Worm (Caenorhabditis elegans) whole organism, L3 larva: Measurements from ENCODE around the gene F55C9.15.

Experiments used
- daf-12 ChIP-seq: fragments of 150-350 bp; optimal IDR thresholded peaks from 2 replicates; lab custom pipeline; 2014; ENCODE audit warnings: missing biosample characterization, missing genetic modification reagents, missing genetic modification characterization
- egl-27 ChIP-seq: sonication (generic microtip); optimal IDR thresholded peaks from 4 replicates; lab custom pipeline; 2017; ENCODE audit warnings: missing biosample characterization, missing genetic modification reagents, missing genetic modification characterization
- fos-1 ChIP-seq: fragments of 150-350 bp; optimal IDR thresholded peaks from 2 replicates; lab custom pipeline; 2014; ENCODE audit warnings: missing biosample characterization, missing genetic modification characterization
- nhr-28 ChIP-seq: fragments of 150-350 bp; optimal IDR thresholded peaks from 2 replicates; lab custom pipeline; 2014; ENCODE audit warnings: missing biosample characterization, missing genetic modification characterization
- nhr-76 ChIP-seq: fragments of 150-350 bp; sonication (generic microtip); optimal IDR thresholded peaks from 5 replicates; lab custom pipeline; 2014; ENCODE audit warnings: missing biosample characterization, missing genetic modification characterization
- snpc-4 ChIP-seq: fragments of 150-350 bp; optimal IDR thresholded peaks from 2 replicates; lab custom pipeline; 2014; ENCODE audit warnings: missing biosample characterization, missing genetic modification characterization
- unc-39 ChIP-seq: sonication (generic microtip); optimal IDR thresholded peaks from 4 replicates; lab custom pipeline; 2017; ENCODE audit warnings: missing biosample characterization, missing genetic modification characterization

- TF ChIP-seq daf-12 (tag; lab: Kevin White, UChicago) (no peak), nhr-76 (tag; lab: Kevin White, UChicago) (no peak), unc-39 (tag; lab: Kevin White, UChicago) (no peak), snpc-4 (tag; lab: Kevin White, UChicago) (no peak), fos-1 (tag; lab: Kevin White, UChicago) (no peak), nhr-28 (no peak), egl-27 (no peak)
Measured at ce11 chrV:19306906-19307305, at the start of gene F55C9.15.
